Worm (Caenorhabditis elegans): ENCODE measurements around the gene T05A8.6.

DNA sequence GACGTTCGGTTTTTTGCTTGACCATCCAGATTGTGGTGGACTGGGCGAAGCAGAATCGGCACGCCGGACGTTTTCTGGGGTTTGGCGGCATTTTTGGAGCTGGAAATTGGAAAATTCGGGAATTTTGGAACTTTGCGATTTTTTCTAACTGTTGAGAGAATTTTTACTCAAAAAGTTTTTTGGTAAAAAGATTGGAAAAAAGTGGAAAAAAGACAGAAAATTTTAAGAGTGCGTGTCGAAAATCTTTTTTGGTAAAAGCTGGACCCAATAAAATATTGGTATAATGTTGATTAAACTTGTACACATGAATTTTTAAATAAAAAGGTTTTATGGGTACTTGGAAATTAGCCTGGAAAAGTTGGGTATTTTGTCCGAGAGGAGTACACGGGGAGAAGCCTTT, 2.7 kb upstream of the T05A8.6 start, which contains the start of gene T05A8.7:
- TF ChIP-seq tra-4 (tag; optimal IDR thresholded peaks at IDR 0.05), result no peak
- no peak for TF ChIP-seq tbx-37 (GFP tag; conservative IDR thresholded peaks at IDR 0.05)
- no peak for TF ChIP-seq ama-1 (optimal IDR thresholded peaks at IDR 0.05)
- no peak for TF ChIP-seq scrt-1 (GFP tag; IDR thresholded peaks at IDR 0.05)
- TF ChIP-seq F13C5.2 (tag; optimal IDR thresholded peaks at IDR 0.05), result no peak
- no peak for TF ChIP-seq pes-1 (GFP tag; IDR thresholded peaks at IDR 0.05)
- TF ChIP-seq aly-1 (tag; optimal IDR thresholded peaks at IDR 0.05), result no peak
- TF ChIP-seq hmbx-1 (tag; optimal IDR thresholded peaks at IDR 0.05), result no peak
- no peak for TF ChIP-seq hnd-1 (tag; optimal IDR thresholded peaks at IDR 0.05)
- no peak for TF ChIP-seq B0310.2 (tag; optimal IDR thresholded peaks at IDR 0.05)
